Worm (Caenorhabditis elegans) whole organism, L1 larva: ENCODE data around the gene T25E12.14.

Source experiments
- blmp-1 ChIP-seq: fragments of 150-350 bp; optimal IDR thresholded peaks from 2 replicates; lab custom pipeline; 2014; ENCODE audit warnings: missing biosample characterization, missing genetic modification characterization
- elt-3 ChIP-seq, 6 experiments: fragments of 150-350 bp in 1 of 6; sonication (generic microtip); optimal IDR thresholded peaks; 2 replicates each; lab custom pipeline; 2017 to 2018; ENCODE audit warnings: missing biosample characterization in 6 of 6, missing genetic modification characterization in 6 of 6, inconsistent platforms in 1 of 6
- lin-14 ChIP-seq: fragments of 200-800 bp; sonication (Bioruptor generic); optimal IDR thresholded peaks from 2 replicates; lab custom pipeline; 2018; ENCODE audit warnings: mild to moderate bottlenecking, missing genetic modification characterization, moderate library complexity, missing compliant biosample characterization
- mef-2 ChIP-seq: fragments of 150-350 bp; optimal IDR thresholded peaks from 2 replicates; lab custom pipeline; 2014; ENCODE audit warnings: missing biosample characterization, missing genetic modification characterization
- mep-1 ChIP-seq: fragments of 150-350 bp; optimal IDR thresholded peaks from 2 replicates; lab custom pipeline; 2014; ENCODE audit warnings: missing biosample characterization, missing genetic modification characterization
- nhr-85 ChIP-seq: sonication (generic microtip); peaks from one replicate; lab custom pipeline; 2016; ENCODE audit warnings: missing genetic modification characterization, inconsistent platforms, missing compliant biosample characterization
- snu-23 ChIP-seq: sonication (generic microtip); optimal IDR thresholded peaks from 2 replicates; lab custom pipeline; 2016; ENCODE audit warnings: missing genetic modification characterization, missing compliant biosample characterization
- tlp-1 ChIP-seq: fragments of 150-350 bp; optimal IDR thresholded peaks from 2 replicates; lab custom pipeline; 2014; ENCODE audit warnings: missing biosample characterization, missing genetic modification characterization

Gene T25E12.14

DNA sequence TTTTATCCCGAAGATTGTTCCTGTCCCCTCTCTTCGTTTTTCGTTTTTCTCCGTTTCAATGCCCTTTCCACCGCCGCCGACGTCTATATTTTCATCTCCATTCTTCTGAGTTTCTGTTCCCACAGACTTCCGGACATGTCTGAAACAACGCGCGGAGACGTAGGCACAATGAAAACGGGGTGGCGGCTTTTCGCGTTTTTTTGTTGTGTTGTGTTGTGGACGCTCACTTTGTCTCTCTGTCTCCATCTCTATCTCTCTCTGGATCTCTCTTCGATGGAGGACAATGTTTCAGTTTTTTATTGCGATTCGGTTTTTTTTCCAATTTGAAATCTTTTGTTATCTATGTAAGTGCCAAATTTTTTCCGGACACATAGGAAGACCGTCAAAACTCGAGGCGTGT, 32.9 kb downstream of the T25E12.14 start:
- peak; percentile 13 for TF ChIP-seq lin-14 (GFP tag; lab: Kevin White, UChicago)
- TF ChIP-seq mef-2 (tag; lab: Kevin White, UChicago) = no peak
- TF ChIP-seq, all 84 proteins: peak for 1

- TF ChIP-seq lin-14 (GFP tag; lab: Kevin White, UChicago) (peak; percentile 52), blmp-1 (peak; percentile 91), snu-23 (no peak), tlp-1 (tag; lab: Kevin White, UChicago) (no peak), mep-1 (tag; lab: Kevin White, UChicago) (peak; percentile 45), nhr-85 (tag; lab: Kevin White, UChicago) (peak; percentile 53), elt-3 (tag; optimal IDR thresholded peaks at IDR 0.05; lab: Kevin White, UChicago) (peak in 1 of 6 experiments; percentile 37)
- TF ChIP-seq, all 84 proteins: peak for 5
These were observed 47.4 kb downstream of the T25E12.14 start for ce11 chrV:16774428-16774827.
